Worm (Caenorhabditis elegans) whole organism, mixed stage, embryonic: ENCODE results near the gene rpt-3.

Experiments
- ces-1 ChIP-seq: fragments of 150-350 bp; optimal IDR thresholded peaks from 2 replicates; lab custom pipeline; 2014; ENCODE audit warnings: missing biosample characterization, missing genetic modification reagents, missing genetic modification characterization
- lin-13 ChIP-seq: fragments of 150-350 bp; optimal IDR thresholded peaks from 2 replicates; lab custom pipeline; 2014; ENCODE audit warnings: missing biosample characterization, missing genetic modification characterization
- lsy-2 ChIP-seq: fragments of 150-350 bp; optimal IDR thresholded peaks from 2 replicates; lab custom pipeline; 2014; ENCODE audit warnings: missing biosample characterization, missing genetic modification characterization
- mep-1 ChIP-seq: fragments of 150-350 bp; optimal IDR thresholded peaks from 2 replicates; lab custom pipeline; 2017; ENCODE audit warnings: missing biosample characterization, missing genetic modification reagents, missing genetic modification characterization, inconsistent platforms
- nhr-12 ChIP-seq: fragments of 150-350 bp; optimal IDR thresholded peaks from 2 replicates; lab custom pipeline; 2014; ENCODE audit warnings: missing biosample characterization, missing genetic modification characterization
- nhr-2 ChIP-seq: fragments of 150-350 bp; optimal IDR thresholded peaks from 2 replicates; lab custom pipeline; 2014; ENCODE audit warnings: missing biosample characterization, missing genetic modification characterization
- nhr-237 ChIP-seq: fragments of 150-350 bp; optimal IDR thresholded peaks from 2 replicates; lab custom pipeline; 2014; ENCODE audit warnings: missing biosample characterization, missing genetic modification characterization
- nhr-28 ChIP-seq: fragments of 150-350 bp; optimal IDR thresholded peaks from 2 replicates; lab custom pipeline; 2014; ENCODE audit warnings: missing biosample characterization, missing genetic modification characterization
- snpc-4 ChIP-seq: fragments of 150-350 bp; optimal IDR thresholded peaks from 2 replicates; lab custom pipeline; 2014; ENCODE audit warnings: missing biosample characterization, missing genetic modification characterization
- unc-120 ChIP-seq: sonication (generic microtip); optimal IDR thresholded peaks from 2 replicates; lab custom pipeline; 2017; ENCODE audit warnings: missing genetic modification characterization, missing compliant biosample characterization; ENCODE audit not compliant: poor library complexity, severe bottlenecking
- unc-62 ChIP-seq: fragments of 150-350 bp; optimal IDR thresholded peaks from 2 replicates; lab custom pipeline; 2014; ENCODE audit warnings: missing biosample characterization, missing genetic modification reagents, missing genetic modification characterization

DNA sequence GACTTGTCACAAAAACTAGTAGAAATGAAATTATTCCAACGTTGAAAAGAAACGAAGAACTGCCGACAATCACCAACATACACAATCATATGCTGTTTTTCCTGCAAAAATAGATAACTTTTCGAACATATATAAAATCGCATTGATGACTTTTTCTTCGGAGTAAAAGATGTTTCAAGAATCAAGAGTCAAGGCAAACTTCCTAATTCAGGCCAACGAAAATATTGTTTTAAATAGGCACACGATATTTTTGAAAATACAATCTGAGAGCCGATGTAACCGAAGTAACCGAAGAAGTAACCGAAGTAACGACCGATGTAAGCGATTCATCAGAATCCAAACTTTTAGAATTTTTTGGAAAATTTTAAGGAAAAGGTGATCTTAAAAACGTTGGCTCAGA is 30.4 kb downstream of the rpt-3 start, which contains the start of gene C09E7.10:
- no peak for TF ChIP-seq nhr-237 (tag; lab: Kevin White, UChicago)
- no peak for TF ChIP-seq lin-13 (tag; lab: Kevin White, UChicago)
- TF ChIP-seq nhr-12 (tag; lab: Kevin White, UChicago): no peak
- TF ChIP-seq unc-120 (tag; lab: Kevin White, UChicago): no peak
- no peak for TF ChIP-seq lsy-2 (tag; lab: Kevin White, UChicago)
- no peak for TF ChIP-seq nhr-2 (tag; lab: Kevin White, UChicago)
- TF ChIP-seq snpc-4 (tag; lab: Kevin White, UChicago): no peak
- TF ChIP-seq ces-1 (GFP tag; lab: Kevin White, UChicago): no peak
- no peak for TF ChIP-seq mep-1
- TF ChIP-seq unc-62 (GFP tag; lab: Kevin White, UChicago): no peak
- TF ChIP-seq nhr-28 (tag; lab: Kevin White, UChicago): no peak
